Fruit fly (Drosophila melanogaster): ENCODE results near the gene CG17600.

Gene CG17600

DNA sequence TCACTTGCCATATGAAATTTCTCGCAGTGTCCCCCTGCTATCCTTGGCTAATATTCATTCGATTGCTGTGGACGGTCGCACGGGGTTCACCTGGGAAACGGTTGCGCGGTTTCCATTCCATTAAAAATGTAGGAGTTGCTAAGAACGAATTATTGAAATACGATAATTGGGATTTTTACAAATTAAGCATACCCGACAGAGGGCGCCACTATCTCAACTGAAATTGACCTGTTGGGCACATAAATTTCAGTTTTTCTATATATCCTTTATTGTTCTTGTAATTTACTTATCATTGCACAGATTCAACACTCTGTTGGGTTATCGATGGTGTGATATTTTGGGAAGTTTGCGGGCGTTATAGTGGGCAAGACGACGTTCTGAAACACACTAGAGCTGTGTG, 29.7 kb downstream of the CG17600 start:
- no peak for TF ChIP-seq CG8159 (tag; optimal IDR thresholded peaks at IDR 0.05)

DNA sequence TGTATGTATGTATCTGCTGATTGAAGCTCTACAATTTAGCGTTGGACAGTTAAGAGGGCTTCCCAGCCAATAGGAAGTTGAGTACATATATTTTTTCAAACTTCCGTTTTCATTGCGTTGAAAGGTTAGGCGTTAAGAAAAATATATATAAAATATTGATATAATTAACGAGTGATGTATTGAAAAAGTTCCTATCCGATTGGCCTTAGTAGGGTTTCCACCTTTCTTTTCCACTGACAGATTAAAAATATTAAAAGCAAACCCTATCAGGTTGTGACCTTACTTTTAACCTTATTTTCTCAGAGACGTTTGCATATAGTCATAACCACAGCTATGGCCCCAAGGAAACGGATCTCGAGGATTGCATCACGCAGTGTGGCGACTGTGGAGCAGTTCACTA, 31.8 kb downstream of the CG17600 start, which contains the start of gene CG17601:
CG17601 (plus strand) TSS at position 301 of the 400 bp plus-strand sequence.
- TF ChIP-seq CG8159 (tag; optimal IDR thresholded peaks at IDR 0.05) (no peak), CG4496 (GFP tag; IDR thresholded peaks at IDR 0.05) (no peak), CG15710 (tag; optimal IDR thresholded peaks at IDR 0.05) (no peak), rn (GFP tag; IDR thresholded peaks at IDR 0.05) (no peak), Pif1A (GFP tag; optimal IDR thresholded peaks at IDR 0.05) (no peak), CG8301 (tag; optimal IDR thresholded peaks at IDR 0.05) (no peak), CG9948 (tag; optimal IDR thresholded peaks at IDR 0.05) (no peak), CG13204 (GFP tag; optimal IDR thresholded peaks at IDR 0.05) (no peak), Snoo (tag; optimal IDR thresholded peaks at IDR 0.05) (no peak), CG17806 (tag; optimal IDR thresholded peaks at IDR 0.05) (no peak), Pif1B (GFP tag; optimal IDR thresholded peaks at IDR 0.05) (no peak), fd96Ca (GFP tag; IDR thresholded peaks at IDR 0.05) (no peak), CG12605 (GFP tag; IDR thresholded peaks at IDR 0.05) (no peak), D1 (tag; optimal IDR thresholded peaks at IDR 0.05) (no peak), CG32121 (GFP tag; IDR thresholded peaks at IDR 0.05) (no peak), Ets98B (GFP tag; IDR thresholded peaks at IDR 0.05) (no peak), CG14655 (GFP tag; optimal IDR thresholded peaks at IDR 0.05) (no peak), CG34367 (tag; optimal IDR thresholded peaks at IDR 0.05) (no peak)

DNA sequence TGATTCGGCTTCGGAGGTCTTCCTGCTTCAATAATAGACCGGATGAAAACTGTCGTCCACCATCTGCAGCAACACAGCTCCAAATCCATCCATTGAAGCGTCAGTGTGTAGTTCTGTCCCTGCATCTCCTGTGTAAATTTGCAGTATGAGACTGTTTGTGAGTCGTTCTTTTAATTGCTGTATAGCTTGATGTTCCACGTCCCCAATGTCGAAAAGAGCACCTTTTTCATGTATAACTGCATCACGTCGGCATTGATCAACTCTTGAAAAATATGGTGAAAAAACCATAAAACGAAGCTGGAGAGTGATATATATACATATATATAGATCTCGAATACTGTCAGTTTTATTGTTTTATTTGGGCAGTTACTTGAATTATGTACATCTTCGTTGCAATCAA, 59.4 kb downstream of the CG17600 start:
- TF ChIP-seq gl (tag; optimal IDR thresholded peaks at IDR 0.05) (no peak), CG32121 (GFP tag; IDR thresholded peaks at IDR 0.05) (no peak), CG14655 (GFP tag; optimal IDR thresholded peaks at IDR 0.05) (no peak), CG12605 (GFP tag; IDR thresholded peaks at IDR 0.05) (no peak), CG13204 (GFP tag; optimal IDR thresholded peaks at IDR 0.05) (no peak), CG34367 (tag; optimal IDR thresholded peaks at IDR 0.05) (no peak), Pif1B (GFP tag; optimal IDR thresholded peaks at IDR 0.05) (no peak), Ets98B (GFP tag; IDR thresholded peaks at IDR 0.05) (no peak), Snoo (tag; optimal IDR thresholded peaks at IDR 0.05) (no peak), CG9948 (tag; optimal IDR thresholded peaks at IDR 0.05) (no peak)

DNA sequence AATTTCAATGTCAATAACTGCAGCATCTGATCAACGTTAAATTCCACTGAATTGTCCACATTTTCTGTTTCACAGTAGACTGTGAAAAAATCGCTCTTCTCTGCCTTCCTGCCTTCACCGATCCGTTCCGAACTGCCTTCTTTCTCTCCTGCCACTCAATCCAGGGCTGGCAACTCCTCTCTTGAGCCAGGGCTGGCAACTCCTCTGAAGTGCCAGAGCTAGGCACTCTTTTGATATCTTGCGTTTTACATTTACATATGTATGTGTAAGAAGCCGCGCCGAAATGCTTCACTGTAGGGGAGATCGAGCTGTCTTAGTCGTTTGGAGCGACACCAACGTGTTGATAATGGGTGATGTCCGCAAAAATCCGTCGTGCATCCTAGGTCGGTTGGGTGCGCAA, 60.1 kb downstream of the CG17600 start:
- TF ChIP-seq CG8159 (tag; optimal IDR thresholded peaks at IDR 0.05) (no peak), Snoo (tag; optimal IDR thresholded peaks at IDR 0.05) (no peak)

DNA sequence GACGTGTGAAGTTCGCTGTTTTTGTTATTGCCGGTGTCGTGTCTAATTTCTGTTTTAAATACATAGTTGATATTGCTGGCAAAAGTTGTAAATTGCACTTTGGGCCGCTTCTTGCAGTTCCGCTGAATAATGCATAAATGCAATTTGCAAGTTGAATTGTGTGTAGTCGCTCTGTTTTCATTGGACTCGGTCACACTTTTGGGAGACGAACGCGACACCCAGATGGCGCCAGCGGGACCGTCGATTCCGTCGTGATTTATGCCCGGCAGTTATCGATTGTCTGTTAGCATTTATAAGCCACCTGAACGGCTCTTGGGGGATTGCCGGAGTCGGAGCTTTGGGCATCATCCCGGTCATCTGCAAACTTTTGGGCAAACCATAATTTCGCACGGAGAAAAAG, 67.9 kb downstream of the CG17600 start:
- TF ChIP-seq Pif1B (GFP tag; optimal IDR thresholded peaks at IDR 0.05) = no peak
- no peak for TF ChIP-seq CG34367 (tag; optimal IDR thresholded peaks at IDR 0.05)
- no peak for TF ChIP-seq CG8159 (tag; optimal IDR thresholded peaks at IDR 0.05)
- no peak for TF ChIP-seq CG14655 (GFP tag; optimal IDR thresholded peaks at IDR 0.05)
- TF ChIP-seq CG10348 (GFP tag; IDR thresholded peaks at IDR 0.05) = no peak
- TF ChIP-seq CG4496 (GFP tag; IDR thresholded peaks at IDR 0.05) = no peak
- no peak for TF ChIP-seq CG13204 (GFP tag; optimal IDR thresholded peaks at IDR 0.05)
- no peak for TF ChIP-seq CG8301 (tag; optimal IDR thresholded peaks at IDR 0.05)
- no peak for TF ChIP-seq CG32121 (GFP tag; IDR thresholded peaks at IDR 0.05)
- no peak for TF ChIP-seq CG17806 (tag; optimal IDR thresholded peaks at IDR 0.05)
- TF ChIP-seq gl (tag; optimal IDR thresholded peaks at IDR 0.05) = no peak
- no peak for TF ChIP-seq Snoo (tag; optimal IDR thresholded peaks at IDR 0.05)
- TF ChIP-seq fd96Ca (GFP tag; IDR thresholded peaks at IDR 0.05) = no peak
- no peak for TF ChIP-seq Ets98B (GFP tag; IDR thresholded peaks at IDR 0.05)
- no peak for TF ChIP-seq EcR (GFP tag; optimal IDR thresholded peaks at IDR 0.05)
- no peak for TF ChIP-seq Pif1A (GFP tag; optimal IDR thresholded peaks at IDR 0.05)
- no peak for TF ChIP-seq CG12605 (GFP tag; IDR thresholded peaks at IDR 0.05)
- TF ChIP-seq rn (GFP tag; IDR thresholded peaks at IDR 0.05) = no peak
- TF ChIP-seq D1 (tag; optimal IDR thresholded peaks at IDR 0.05) = no peak
- TF ChIP-seq CG9948 (tag; optimal IDR thresholded peaks at IDR 0.05) = no peak

Data from whole organism, pupa.